Fruit fly (Drosophila melanogaster): Measurements from ENCODE around the gene CG9231.

Gene CG9231

DNA sequence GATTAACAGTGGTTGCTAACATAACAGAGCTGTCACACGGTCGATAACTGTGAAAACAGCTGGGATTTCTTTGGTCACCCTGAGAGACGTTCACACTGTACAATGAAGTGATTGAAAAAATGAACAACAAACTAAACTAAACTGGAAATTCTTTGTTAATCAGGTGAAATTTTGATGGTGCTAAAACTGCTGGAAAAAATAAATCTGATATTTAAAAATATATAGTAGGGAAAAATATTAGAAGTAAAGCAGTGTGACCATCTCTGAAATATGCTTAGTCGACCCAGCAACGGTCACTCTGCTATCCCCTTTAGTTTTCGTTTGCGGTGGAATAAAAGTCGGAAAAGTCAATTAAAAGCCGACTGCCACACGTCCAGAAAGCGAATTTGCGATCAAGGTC lies at the start of gene CG9231, which contains the start of gene CG9330 (continued):
- TF ChIP-seq CG17568 (GFP tag; optimal IDR thresholded peaks at IDR 0.05), result peak; percentile 8
- peak; percentile 84 for TF ChIP-seq trem (tag; optimal IDR thresholded peaks at IDR 0.05)
- TF ChIP-seq CG10431 (GFP tag; optimal IDR thresholded peaks at IDR 0.05), result peak; percentile 65
- TF ChIP-seq Pdp1 (GFP tag; optimal IDR thresholded peaks at IDR 0.05), result peak; percentile 13 to 14
- no peak for TF ChIP-seq seq (GFP tag; IDR thresholded peaks at IDR 0.05)
- peak in 1 of 2 experiments; percentile 46 for TF ChIP-seq insv (GFP tag; optimal IDR thresholded peaks at IDR 0.05)
- peak; percentile 45 for TF ChIP-seq MESR4 (GFP tag; optimal IDR thresholded peaks at IDR 0.05)
- TF ChIP-seq CG30403 (GFP tag; optimal IDR thresholded peaks at IDR 0.05), result peak; percentile 61
- TF ChIP-seq croc (GFP tag; conservative IDR thresholded peaks at IDR 0.05), result no peak
- peak; percentile 69 for TF ChIP-seq CG10267 (tag; optimal IDR thresholded peaks at IDR 0.05)
- TF ChIP-seq Nf-YC (tag; optimal IDR thresholded peaks at IDR 0.05), result peak; percentile 38
- TF ChIP-seq ham (GFP tag; IDR thresholded peaks at IDR 0.05), result no peak
- TF ChIP-seq ssp (GFP tag; IDR thresholded peaks at IDR 0.05), result 0 out of 2 replicates have a peak, but pooled peaks have one; percentile 25
- no peak for TF ChIP-seq Taf1 (GFP tag; IDR thresholded peaks at IDR 0.05)
- peak; percentile 28 for TF ChIP-seq CG2678 (tag; optimal IDR thresholded peaks at IDR 0.05)
- TF ChIP-seq zfh1 (GFP tag; IDR thresholded peaks at IDR 0.05), result 0 out of 3 replicates have a peak, but pooled peaks have one; percentile 5
- peak; percentile 81 for TF ChIP-seq CG14710 (tag; optimal IDR thresholded peaks at IDR 0.05)
- peak; percentile 24 for TF ChIP-seq Hsf (GFP tag; optimal IDR thresholded peaks at IDR 0.05)
- TF ChIP-seq CG34224 (GFP tag; IDR thresholded peaks at IDR 0.05; ENCODE audit: partially characterized antibody), result peak; percentile 42; the same call in 1 of the 3 replicates
- TF ChIP-seq D19A (tag; optimal IDR thresholded peaks at IDR 0.05), result peak; percentile 48
- TF ChIP-seq Max (GFP tag; optimal IDR thresholded peaks at IDR 0.05), result peak; percentile 25
- no peak for TF ChIP-seq Trl (optimal IDR thresholded peaks at IDR 0.05)
- TF ChIP-seq Trl (GFP tag; optimal IDR thresholded peaks at IDR 0.05), result no peak
- peak; percentile 48 for TF ChIP-seq BEAF-32 (GFP tag; optimal IDR thresholded peaks at IDR 0.05)

DNA sequence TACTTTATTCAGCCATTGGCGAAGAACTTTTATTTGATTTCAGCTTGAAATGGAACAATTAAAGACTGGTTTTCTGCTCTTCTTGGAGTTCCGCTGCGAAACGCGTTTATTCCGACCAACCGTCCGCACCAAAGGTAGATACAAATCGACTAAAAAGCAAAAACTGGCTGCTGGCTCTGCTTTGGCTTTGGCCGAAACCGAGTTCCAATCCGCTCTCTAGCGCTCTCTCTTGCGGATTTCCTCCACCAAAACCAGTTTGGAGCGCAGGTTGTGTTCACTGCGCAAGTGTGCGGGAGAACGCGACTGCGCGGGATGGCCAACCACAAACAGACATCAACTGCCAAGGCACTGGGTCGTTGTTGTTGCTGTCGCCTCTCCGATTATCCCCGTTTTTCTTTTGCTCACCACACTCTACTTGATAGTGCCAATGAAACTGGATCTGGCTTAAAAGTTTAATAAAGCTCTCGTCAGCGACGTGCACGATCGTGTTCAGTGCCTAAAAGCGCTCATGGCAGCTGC lies 49.7 kb upstream of the CG9231 start, which contains the start of gene wnd:
TSS of gene wnd (minus strand) at position 306 of the 519 bp plus-strand sequence.
- TF ChIP-seq row (GFP tag; IDR thresholded peaks at IDR 0.05), result no peak
- peak; percentile 14 for TF ChIP-seq sqz (GFP tag; optimal IDR thresholded peaks at IDR 0.05)
- no peak for TF ChIP-seq lilli (GFP tag; optimal IDR thresholded peaks at IDR 0.05)
- peak; percentile 86 to 88 for TF ChIP-seq Trl (optimal IDR thresholded peaks at IDR 0.05)
- peak; percentile 13 for TF ChIP-seq Trl (GFP tag; optimal IDR thresholded peaks at IDR 0.05)
- TF ChIP-seq lab (GFP tag; optimal IDR thresholded peaks at IDR 0.05), result no peak
- peak; percentile 33 for TF ChIP-seq zf30C (GFP tag; optimal IDR thresholded peaks at IDR 0.05)
- no peak for TF ChIP-seq CG34422 (GFP tag; IDR thresholded peaks at IDR 0.05)
- TF ChIP-seq ci (GFP tag; IDR thresholded peaks at IDR 0.05), result peak; percentile 46; the same call in 1 of the 3 replicates
- no peak for TF ChIP-seq ssp (GFP tag; IDR thresholded peaks at IDR 0.05)
- TF ChIP-seq Deaf1 (tag; optimal IDR thresholded peaks at IDR 0.05), result peak; percentile 21
- TF ChIP-seq pan (optimal IDR thresholded peaks at IDR 0.05), result no peak
- peak in 1 of 2 experiments; percentile 6 for TF ChIP-seq pan (GFP tag; optimal IDR thresholded peaks at IDR 0.05 in 1 of 2, IDR thresholded peaks at IDR 0.05 in 1 of 2)
- no peak for TF ChIP-seq Nf-YA (GFP tag; IDR thresholded peaks at IDR 0.05)
- peak; percentile 76 for TF ChIP-seq oc (tag; optimal IDR thresholded peaks at IDR 0.05)
- TF ChIP-seq CG13894 (tag; optimal IDR thresholded peaks at IDR 0.05), result peak; percentile 18
- peak; percentile 85 for TF ChIP-seq CG12769 (tag; optimal IDR thresholded peaks at IDR 0.05)
- no peak for TF ChIP-seq CG4730 (GFP tag; IDR thresholded peaks at IDR 0.05)
- no peak for TF ChIP-seq CG12299 (tag; optimal IDR thresholded peaks at IDR 0.05)
- no peak for TF ChIP-seq CG4424 (GFP tag; optimal IDR thresholded peaks at IDR 0.05)
- no peak for TF ChIP-seq vnd (GFP tag; IDR thresholded peaks at IDR 0.05; ENCODE audit: partially characterized antibody)
- TF ChIP-seq zen2 (GFP tag; IDR thresholded peaks at IDR 0.05; ENCODE audit: partially characterized antibody), result no peak
- TF ChIP-seq Eip74EF (GFP tag; optimal IDR thresholded peaks at IDR 0.05), result peak in 1 of 2 experiments; percentile 2
- no peak; the same call in 1 of the 2 replicates for TF ChIP-seq Adf1 (GFP tag; IDR thresholded peaks at IDR 0.05)
- peak; percentile 37 for TF ChIP-seq CG6765 (GFP tag; optimal IDR thresholded peaks at IDR 0.05)
- no peak for TF ChIP-seq CG7786 (GFP tag; optimal IDR thresholded peaks at IDR 0.05)
- no peak for TF ChIP-seq CG6272 (GFP tag; IDR thresholded peaks at IDR 0.05)
- TF ChIP-seq Jarid2 (GFP tag; optimal IDR thresholded peaks at IDR 0.05), result peak; percentile 78

All from whole organism, embryonic.